Fruit fly (Drosophila melanogaster): ENCODE measurements around the gene CG3982.
A peak's percentile ranks its signal among the peaks of the same experiment; 100 is the strongest.

Gene CG3982

dm6 chr3L:9401354-9402156, 15.6 kb downstream of the CG3982 start (continued):
- TF ChIP-seq ap (GFP tag; IDR thresholded peaks at IDR 0.05) (no peak), CG30403 (GFP tag; optimal IDR thresholded peaks at IDR 0.05) (no peak), CG1832 (GFP tag; optimal IDR thresholded peaks at IDR 0.05) (peak; percentile 85), ham (GFP tag; IDR thresholded peaks at IDR 0.05) (no peak), Doc2 (GFP tag; IDR thresholded peaks at IDR 0.05) (no peak), CG31388 (GFP tag; optimal IDR thresholded peaks at IDR 0.05) (no peak), CG6254 (GFP tag; optimal IDR thresholded peaks at IDR 0.05) (no peak), ftz-f1 (GFP tag; optimal IDR thresholded peaks at IDR 0.05) (no peak), CG13123 (GFP tag; optimal IDR thresholded peaks at IDR 0.05) (no peak), CG15696 (tag; optimal IDR thresholded peaks at IDR 0.05) (no peak), CG11085 (GFP tag; IDR thresholded peaks at IDR 0.05) (no peak), Lhr (GFP tag; optimal IDR thresholded peaks at IDR 0.05) (no peak), NK7.1 (GFP tag; optimal IDR thresholded peaks at IDR 0.05) (no peak), tx (GFP tag; optimal IDR thresholded peaks at IDR 0.05) (no peak), nerfin-1 (tag; optimal IDR thresholded peaks at IDR 0.05) (no peak), CG14667 (GFP tag; IDR thresholded peaks at IDR 0.05) (no peak), Six4 (GFP tag; optimal IDR thresholded peaks at IDR 0.05) (no peak), shn (GFP tag; optimal IDR thresholded peaks at IDR 0.05) (no peak), CG17829 (tag; optimal IDR thresholded peaks at IDR 0.05) (no peak), Ets97D (GFP tag; optimal IDR thresholded peaks at IDR 0.05) (no peak), maf-S (GFP tag; optimal IDR thresholded peaks at IDR 0.05) (no peak), org-1 (GFP tag; optimal IDR thresholded peaks at IDR 0.05) (no peak), CG7372 (GFP tag; IDR thresholded peaks at IDR 0.05) (no peak), E2f2 (GFP tag; IDR thresholded peaks at IDR 0.05) (no peak), CG18599 (GFP tag; optimal IDR thresholded peaks at IDR 0.05) (no peak), sqz (GFP tag; optimal IDR thresholded peaks at IDR 0.05) (peak; percentile 22), gcm2 (GFP tag; optimal IDR thresholded peaks at IDR 0.05) (no peak), CG3847 (GFP tag; IDR thresholded peaks at IDR 0.05) (no peak), ase (GFP tag; IDR thresholded peaks at IDR 0.05) (no peak), fd64A (GFP tag; optimal IDR thresholded peaks at IDR 0.05) (no peak), CG18262 (tag; optimal IDR thresholded peaks at IDR 0.05) (no peak), CG17361 (GFP tag; IDR thresholded peaks at IDR 0.05) (no peak), CG9215 (GFP tag; IDR thresholded peaks at IDR 0.05) (no peak), en (GFP tag; optimal IDR thresholded peaks at IDR 0.05) (no peak), hkb (optimal IDR thresholded peaks at IDR 0.05) (no peak), hkb (GFP tag; IDR thresholded peaks at IDR 0.05) (no peak), CG17612 (GFP tag; IDR thresholded peaks at IDR 0.05) (no peak), CG33557 (GFP tag; optimal IDR thresholded peaks at IDR 0.05) (no peak), CG13424 (tag; optimal IDR thresholded peaks at IDR 0.05) (no peak), wek (GFP tag; optimal IDR thresholded peaks at IDR 0.05) (no peak), nom (GFP tag; optimal IDR thresholded peaks at IDR 0.05) (peak; percentile 39), CG1602 (GFP tag; optimal IDR thresholded peaks at IDR 0.05) (no peak), Elba2 (GFP tag; optimal IDR thresholded peaks at IDR 0.05) (no peak), Deaf1 (tag; optimal IDR thresholded peaks at IDR 0.05) (no peak), CG2199 (GFP tag; IDR thresholded peaks at IDR 0.05) (no peak)

All from whole organism, embryonic.